Fruit fly (Drosophila melanogaster) whole organism: Measurements from ENCODE around the gene RpL7-like.

Source experiments
- CG8478 ChIP-seq: fragments of >200 bp; optimal IDR thresholded peaks from 2 replicates; lab custom pipeline; 2018; ENCODE audit warnings: inconsistent platforms
- Dll ChIP-seq: fragments of >200 bp; optimal IDR thresholded peaks from 2 replicates; lab custom pipeline; 2017
- EcR ChIP-seq, 2 experiments: fragments of >200 bp; optimal IDR thresholded peaks; 2 replicates each; lab custom pipeline; 2017; ENCODE audit warnings: missing biosample characterization in 2 of 2, missing genetic modification characterization in 2 of 2, missing genetic modification reagents in 2 of 2
- pan ChIP-seq: fragments of >200 bp; optimal IDR thresholded peaks from 2 replicates; lab custom pipeline; 2017
- psq ChIP-seq: fragments of >200 bp; optimal IDR thresholded peaks from 2 replicates; lab custom pipeline; 2017
- usp ChIP-seq: fragments of >200 bp; optimal IDR thresholded peaks from 2 replicates; lab custom pipeline; 2017; ENCODE audit warnings: missing biosample characterization, missing genetic modification characterization, mixed read lengths

Gene RpL7-like

dm6 chr2L:12020735-12021134 is 35.4 kb upstream of the RpL7-like start, which contains the start of gene Wdr81:
Wdr81 (minus strand) TSS chr2L:12020960.
- TF ChIP-seq EcR (GFP tag; optimal IDR thresholded peaks at IDR 0.05; lab: Kevin White, UChicago) (no peak), usp (GFP tag; lab: Kevin White, UChicago) (no peak), psq (lab: Kevin White, UChicago) (no peak), CG8478 (lab: Kevin White, UChicago) (no peak), Dll (lab: Kevin White, UChicago) (no peak), pan (lab: Kevin White, UChicago) (no peak)

DNA sequence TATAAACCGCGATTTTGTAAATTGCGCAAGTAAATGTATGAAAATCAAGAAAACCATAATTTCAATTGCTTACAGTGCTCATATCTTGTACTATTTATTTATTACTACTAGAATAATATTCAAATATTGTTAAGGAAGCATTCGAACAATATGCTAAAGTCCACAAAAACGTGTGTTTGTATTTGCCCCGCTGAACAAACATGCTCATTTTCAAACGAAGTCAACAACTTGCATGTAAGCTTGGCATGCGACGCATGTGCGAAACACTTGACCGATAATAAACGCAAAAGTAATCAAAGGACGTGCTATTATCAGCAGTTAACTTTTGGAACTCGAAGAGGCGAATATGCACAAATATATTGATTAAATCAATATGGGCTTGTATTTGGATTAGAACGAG is 34.9 kb upstream of the RpL7-like start:
- TF ChIP-seq psq (lab: Kevin White, UChicago) (no peak), CG8478 (lab: Kevin White, UChicago) (no peak), Dll (lab: Kevin White, UChicago) (no peak), EcR (GFP tag; optimal IDR thresholded peaks at IDR 0.05; lab: Kevin White, UChicago) (no peak), usp (GFP tag; lab: Kevin White, UChicago) (no peak), pan (lab: Kevin White, UChicago) (no peak)

DNA sequence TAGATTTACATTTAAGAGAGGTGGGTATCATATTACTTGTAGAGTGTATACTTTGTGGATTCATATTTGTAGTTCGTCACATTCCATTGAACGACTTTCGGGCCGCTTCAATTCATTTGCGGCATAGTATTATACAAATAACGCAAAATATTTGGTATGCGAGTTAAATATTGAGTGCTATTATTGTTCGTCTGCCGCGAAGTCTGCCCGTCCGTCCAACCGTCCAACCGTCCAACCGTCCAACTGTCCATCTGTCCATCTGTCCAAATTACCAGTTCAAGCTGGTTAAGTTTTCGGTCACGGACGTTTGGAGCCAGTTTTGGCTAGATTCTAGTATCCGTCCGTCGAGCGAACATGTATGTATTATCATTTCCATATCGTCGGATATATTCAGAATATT is 32.0 kb upstream of the RpL7-like start:
- no peak for TF ChIP-seq CG8478 (lab: Kevin White, UChicago)
- no peak for TF ChIP-seq Dll (lab: Kevin White, UChicago)
- TF ChIP-seq usp (GFP tag; lab: Kevin White, UChicago), result no peak
- TF ChIP-seq psq (lab: Kevin White, UChicago), result no peak
- TF ChIP-seq EcR (GFP tag; optimal IDR thresholded peaks at IDR 0.05; lab: Kevin White, UChicago), result no peak
- no peak for TF ChIP-seq pan (lab: Kevin White, UChicago)

DNA sequence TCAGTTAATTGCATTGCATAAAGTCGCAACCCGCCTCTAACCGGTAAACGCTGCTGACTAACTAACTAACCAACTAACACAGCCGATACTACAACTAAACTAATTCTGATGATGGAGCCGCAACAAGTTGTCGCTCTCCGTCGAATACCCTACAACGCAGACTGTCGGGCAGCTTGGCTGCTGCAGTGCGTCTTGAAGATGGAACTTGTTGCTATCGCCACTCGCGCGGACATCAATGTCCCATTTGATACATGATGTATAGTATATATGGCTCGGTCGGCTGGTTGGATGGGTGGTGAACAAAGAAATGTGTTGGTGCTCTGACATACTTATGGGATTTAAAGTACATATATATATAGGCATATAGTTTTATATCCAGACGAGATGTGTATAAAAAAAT is 30.6 kb upstream of the RpL7-like start:
- TF ChIP-seq Dll (lab: Kevin White, UChicago) (no peak), psq (lab: Kevin White, UChicago) (no peak), pan (lab: Kevin White, UChicago) (no peak), EcR (GFP tag; optimal IDR thresholded peaks at IDR 0.05; lab: Kevin White, UChicago) (no peak), usp (GFP tag; lab: Kevin White, UChicago) (no peak), CG8478 (lab: Kevin White, UChicago) (no peak)

dm6 chr2L:12026458-12027431 is 29.4 kb upstream of the RpL7-like start:
- no peak for TF ChIP-seq pan (lab: Kevin White, UChicago)
- TF ChIP-seq Dll (lab: Kevin White, UChicago), result no peak
- TF ChIP-seq CG8478 (lab: Kevin White, UChicago), result no peak
- TF ChIP-seq psq (lab: Kevin White, UChicago), result no peak
- no peak for TF ChIP-seq usp (GFP tag; lab: Kevin White, UChicago)
- TF ChIP-seq EcR (GFP tag; optimal IDR thresholded peaks at IDR 0.05; lab: Kevin White, UChicago), result no peak

- TF ChIP-seq pan (lab: Kevin White, UChicago), result no peak
- TF ChIP-seq EcR (GFP tag; optimal IDR thresholded peaks at IDR 0.05; lab: Kevin White, UChicago), result no peak
- TF ChIP-seq CG8478 (lab: Kevin White, UChicago), result no peak
- TF ChIP-seq Dll (lab: Kevin White, UChicago), result no peak
- no peak for TF ChIP-seq usp (GFP tag; lab: Kevin White, UChicago)
- TF ChIP-seq psq (lab: Kevin White, UChicago), result no peak
These were observed 28.7 kb upstream of the RpL7-like start, which contains the start of gene dmGlut for dm6 chr2L:12027435-12027834. dmGlut (plus strand) TSS chr2L:12027438.

DNA sequence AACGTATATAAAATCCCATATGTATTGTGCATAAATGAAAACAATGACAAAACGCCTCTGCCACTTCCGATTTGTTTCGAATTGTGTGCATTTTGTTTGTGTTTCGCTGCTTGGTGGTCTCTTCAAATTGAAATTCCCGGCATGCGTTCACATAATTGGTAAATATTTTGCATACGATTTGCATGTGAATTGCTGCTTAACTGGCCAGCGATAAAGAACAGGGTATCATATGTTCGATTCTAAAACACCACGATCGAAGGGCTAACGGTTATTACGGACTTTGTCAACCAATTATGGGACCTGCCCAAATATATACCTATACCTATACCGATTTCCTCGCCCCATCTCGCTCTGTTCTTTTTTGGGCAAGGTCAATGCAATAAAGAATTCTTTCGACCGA is 28.0 kb upstream of the RpL7-like start:
- TF ChIP-seq Dll (lab: Kevin White, UChicago) (no peak), CG8478 (lab: Kevin White, UChicago) (no peak), pan (lab: Kevin White, UChicago) (no peak), psq (lab: Kevin White, UChicago) (no peak), EcR (GFP tag; optimal IDR thresholded peaks at IDR 0.05; lab: Kevin White, UChicago) (no peak), usp (GFP tag; lab: Kevin White, UChicago) (no peak)

DNA sequence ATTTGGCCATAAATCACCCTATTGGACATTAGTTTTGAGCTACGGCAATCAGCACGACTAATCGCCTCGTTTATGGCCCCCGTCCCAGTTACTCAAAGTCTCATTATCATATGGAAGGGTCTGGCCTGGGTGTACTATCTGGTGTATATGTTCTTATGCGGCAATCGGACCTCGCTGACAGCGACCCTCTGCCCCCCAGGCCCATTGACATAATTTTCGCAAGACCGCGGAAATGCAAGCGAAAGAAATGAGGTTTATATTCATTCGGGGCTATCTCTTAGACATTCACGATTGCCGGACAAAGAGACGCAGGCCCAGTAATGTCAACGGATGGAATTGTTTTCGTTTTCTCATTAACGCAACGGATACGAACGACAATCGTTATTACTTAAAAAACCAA is 27.3 kb upstream of the RpL7-like start:
- TF ChIP-seq pan (lab: Kevin White, UChicago) (no peak), CG8478 (lab: Kevin White, UChicago) (no peak), EcR (GFP tag; optimal IDR thresholded peaks at IDR 0.05; lab: Kevin White, UChicago) (no peak), psq (lab: Kevin White, UChicago) (no peak), Dll (lab: Kevin White, UChicago) (no peak), usp (GFP tag; lab: Kevin White, UChicago) (no peak)

- TF ChIP-seq usp (GFP tag; lab: Kevin White, UChicago), result no peak
- TF ChIP-seq Dll (lab: Kevin White, UChicago), result no peak
- no peak for TF ChIP-seq pan (lab: Kevin White, UChicago)
- no peak for TF ChIP-seq psq (lab: Kevin White, UChicago)
- TF ChIP-seq EcR (GFP tag; optimal IDR thresholded peaks at IDR 0.05; lab: Kevin White, UChicago), result no peak
- TF ChIP-seq CG8478 (lab: Kevin White, UChicago), result no peak
These were observed 26.4 kb upstream of the RpL7-like start for dm6 chr2L:12029594-12030197.

DNA sequence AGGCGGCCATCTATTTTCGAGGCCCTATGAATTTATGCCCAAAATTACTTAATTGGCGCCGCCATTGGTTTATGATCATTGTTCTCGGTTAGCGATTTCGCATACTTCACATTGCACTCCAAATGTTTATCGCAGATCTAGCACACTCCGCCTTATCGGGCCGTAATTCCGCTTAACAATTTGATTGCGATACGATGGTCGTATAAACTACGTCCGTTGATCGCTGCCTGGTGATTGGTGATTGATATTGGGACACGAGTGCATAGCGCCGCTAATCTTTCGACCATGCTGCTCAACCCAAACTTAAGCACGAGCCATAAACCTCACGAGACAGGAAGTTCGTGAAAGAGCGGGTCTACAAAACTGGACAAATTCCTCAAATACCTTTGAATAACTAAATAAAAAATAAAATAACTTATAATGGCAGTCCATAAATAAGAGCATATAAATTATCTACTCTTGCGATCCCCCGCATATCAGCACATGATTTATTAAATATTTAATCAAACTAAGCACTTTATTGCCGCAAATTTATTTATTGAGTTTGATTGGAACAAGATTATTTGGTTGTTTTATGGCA is 25.5 kb upstream of the RpL7-like start:
- TF ChIP-seq usp (GFP tag; lab: Kevin White, UChicago), result no peak
- TF ChIP-seq Dll (lab: Kevin White, UChicago), result no peak
- TF ChIP-seq CG8478 (lab: Kevin White, UChicago), result no peak
- no peak for TF ChIP-seq pan (lab: Kevin White, UChicago)
- TF ChIP-seq EcR (GFP tag; optimal IDR thresholded peaks at IDR 0.05; lab: Kevin White, UChicago), result no peak
- no peak for TF ChIP-seq psq (lab: Kevin White, UChicago)
